Fruit fly (Drosophila melanogaster) whole organism, adult: ENCODE measurements around the gene CG9839.

Source experiments
- CG11617 ChIP-seq: fragments of 200-800 bp; sonication (Bioruptor generic); optimal IDR thresholded peaks from 2 replicates; lab custom pipeline; 2017; ENCODE audit warnings: mild to moderate bottlenecking, missing biosample characterization, missing genetic modification reagents, missing genetic modification characterization
- CG7045 ChIP-seq: fragments of 200-800 bp; sonication (Bioruptor generic); optimal IDR thresholded peaks from 2 replicates; lab custom pipeline; 2017; ENCODE audit warnings: missing biosample characterization, mild to moderate bottlenecking, missing genetic modification characterization
- Clk ChIP-seq: fragments of 200-800 bp; sonication (Bioruptor generic); optimal IDR thresholded peaks from 2 replicates; lab custom pipeline; 2017; ENCODE audit warnings: missing biosample characterization, missing genetic modification characterization
- Hr96 ChIP-seq: fragments of 200-800 bp; sonication (Bioruptor generic); optimal IDR thresholded peaks from 2 replicates; lab custom pipeline; 2016; ENCODE audit warnings: missing biosample characterization, missing genetic modification characterization
- Mnt ChIP-seq: fragments of 200-800 bp; sonication (Bioruptor generic); optimal IDR thresholded peaks from 2 replicates; lab custom pipeline; 2016; ENCODE audit warnings: missing biosample characterization, mild to moderate bottlenecking, missing genetic modification characterization
- bab1 ChIP-seq: fragments of 200-800 bp; sonication (Bioruptor generic); optimal IDR thresholded peaks from 3 replicates; lab custom pipeline; 2019; ENCODE audit warnings: missing biosample characterization, mild to moderate bottlenecking, missing genetic modification characterization, moderate library complexity
- cic ChIP-seq: fragments of 200-800 bp; sonication (Bioruptor generic); optimal IDR thresholded peaks from 2 replicates; lab custom pipeline; 2017; ENCODE audit warnings: missing biosample characterization, mild to moderate bottlenecking, missing genetic modification characterization, moderate library complexity
- cnc ChIP-seq, 2 experiments: fragments of >200 bp; optimal IDR thresholded peaks; 2 replicates each; lab custom pipeline; 2017

DNA sequence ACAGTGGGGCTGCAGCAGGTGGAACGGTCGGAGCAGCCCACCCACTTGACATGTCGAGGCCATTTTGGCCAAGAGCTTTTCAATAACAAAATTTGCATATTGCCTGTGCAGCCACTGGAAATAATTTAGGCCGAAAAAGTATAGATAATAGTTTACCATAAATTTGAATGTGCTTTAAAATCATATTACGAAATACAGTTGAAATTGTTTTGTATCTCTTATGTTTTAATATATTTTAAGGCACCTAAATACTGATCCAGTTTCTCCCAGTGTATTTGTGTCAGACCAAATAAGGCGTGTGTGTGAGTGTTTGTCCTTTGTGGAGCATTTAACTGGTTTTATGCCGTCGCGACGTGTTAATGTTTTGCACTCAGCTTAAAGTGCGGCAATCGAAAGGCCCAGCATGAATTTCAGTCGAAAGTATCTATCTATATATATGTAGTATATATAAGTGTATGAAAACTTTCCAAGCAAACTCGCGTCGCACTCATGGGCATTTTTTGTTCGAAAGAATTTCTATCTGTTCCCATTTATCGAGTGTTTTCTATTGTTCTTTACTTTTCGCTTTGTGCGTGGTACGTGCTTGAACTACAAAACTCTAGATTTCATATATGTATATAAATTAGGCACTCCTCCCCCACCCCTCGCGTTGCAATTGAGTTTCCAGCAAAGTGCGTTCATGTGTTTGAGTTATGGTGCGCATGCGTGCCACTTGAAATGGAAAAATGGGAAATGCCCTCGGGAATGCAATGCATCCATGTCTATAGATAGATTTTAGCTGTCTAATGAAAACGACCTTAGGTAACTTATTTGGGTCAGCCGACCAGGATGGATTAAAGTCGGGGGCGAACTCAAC is 44.0 kb upstream of the CG9839 start:
- TF ChIP-seq Clk (no peak), cnc (optimal IDR thresholded peaks at IDR 0.05; lab: Kevin White, UChicago) (no peak), cic (GFP tag; lab: Kevin White, UChicago) (no peak), bab1 (GFP tag; lab: Kevin White, UChicago) (no peak), CG11617 (no peak), Hr96 (GFP tag; lab: Kevin White, UChicago) (no peak), CG7045 (GFP tag; lab: Kevin White, UChicago) (no peak), Mnt (GFP tag; lab: Kevin White, UChicago) (no peak)
